Worm (Caenorhabditis elegans) whole organism, L4/young adult: ENCODE measurements around the gene sri-30.

Experiments
- W03F9.2 ChIP-seq: fragments of 150-350 bp; optimal IDR thresholded peaks from 2 replicates; lab custom pipeline; 2014; ENCODE audit warnings: missing biosample characterization, missing genetic modification characterization
- dao-5 ChIP-seq: sonication (generic microtip); optimal IDR thresholded peaks from 2 replicates; lab custom pipeline; 2016; ENCODE audit warnings: missing genotype, missing genetic modification characterization, moderate library complexity, missing compliant biosample characterization
- him-1 ChIP-seq: sonication (generic microtip); optimal IDR thresholded peaks from 2 replicates; lab custom pipeline; 2016; ENCODE audit warnings: missing genotype, missing genetic modification reagents, missing genetic modification characterization, missing compliant biosample characterization

ce11 chrII:3036344-3036743, 9.6 kb upstream of the sri-30 start:
- no peak for TF ChIP-seq him-1 (tag; lab: Kevin White, UChicago)
- TF ChIP-seq dao-5 (tag; lab: Kevin White, UChicago), result no peak
- TF ChIP-seq W03F9.2 (tag; lab: Kevin White, UChicago), result no peak
